Fruit fly (Drosophila melanogaster): ENCODE data around the gene CG42586.
A peak's percentile ranks its signal among the peaks of the same experiment; 100 is the strongest.

Gene CG42586

DNA sequence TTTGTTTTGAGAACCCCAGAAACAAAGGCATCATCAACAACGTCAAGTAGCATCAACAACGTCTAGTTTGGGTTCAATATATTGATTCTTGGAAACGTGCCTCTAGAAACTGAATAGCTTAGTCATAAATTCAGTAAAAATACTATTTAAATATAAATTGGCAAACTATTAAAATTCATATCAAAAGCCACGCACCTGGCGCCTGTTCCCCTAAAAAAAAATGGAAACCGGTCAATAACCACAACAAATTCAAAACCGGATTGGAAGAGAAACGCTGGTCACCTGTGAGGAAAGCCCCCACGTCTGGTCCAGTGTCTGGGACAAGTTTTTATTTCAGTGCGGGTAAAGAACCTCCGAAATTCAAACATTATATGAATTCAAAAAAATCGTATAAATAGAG, 29.4 kb downstream of the CG42586 start, which contains the start of gene CG15282:
TSS of gene CG15282 (plus strand) at position 227 of the 400 bp plus-strand sequence.
- no peak for TF ChIP-seq CTCF (optimal IDR thresholded peaks at IDR 0.05)
- no peak for TF ChIP-seq CG8478 (optimal IDR thresholded peaks at IDR 0.05)

dm6 chr2L:14706194-14706593, 35.4 kb downstream of the CG42586 start:
- TF ChIP-seq CG8478 (optimal IDR thresholded peaks at IDR 0.05) (no peak), CTCF (optimal IDR thresholded peaks at IDR 0.05) (peak; percentile 98 to 99)

DNA sequence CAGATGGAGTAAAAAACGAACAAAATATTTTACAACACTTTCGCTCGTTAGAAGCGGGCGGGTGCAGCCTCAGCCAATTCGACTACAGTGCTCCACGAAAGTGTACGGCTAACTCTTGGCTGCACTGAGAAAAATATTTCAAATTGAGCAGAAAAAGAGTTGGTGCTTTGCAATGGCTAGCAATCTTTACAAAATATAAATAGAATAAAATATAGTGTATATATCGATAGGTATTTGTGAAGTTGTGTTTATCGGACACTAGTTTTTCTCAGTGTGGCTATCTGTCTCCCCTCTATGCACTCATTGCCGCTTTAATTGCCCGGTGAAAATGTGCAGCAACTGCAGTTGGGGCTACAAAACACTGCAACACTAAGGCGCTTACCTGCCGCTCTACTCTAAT, 40.1 kb downstream of the CG42586 start:
- TF ChIP-seq CG8478 (optimal IDR thresholded peaks at IDR 0.05): no peak
- no peak for TF ChIP-seq CTCF (optimal IDR thresholded peaks at IDR 0.05)

- TF ChIP-seq CTCF (optimal IDR thresholded peaks at IDR 0.05): no peak
- TF ChIP-seq CG8478 (optimal IDR thresholded peaks at IDR 0.05): no peak
Observed at dm6 chr2L:14699501-14700077, 42.1 kb downstream of the CG42586 start.

DNA sequence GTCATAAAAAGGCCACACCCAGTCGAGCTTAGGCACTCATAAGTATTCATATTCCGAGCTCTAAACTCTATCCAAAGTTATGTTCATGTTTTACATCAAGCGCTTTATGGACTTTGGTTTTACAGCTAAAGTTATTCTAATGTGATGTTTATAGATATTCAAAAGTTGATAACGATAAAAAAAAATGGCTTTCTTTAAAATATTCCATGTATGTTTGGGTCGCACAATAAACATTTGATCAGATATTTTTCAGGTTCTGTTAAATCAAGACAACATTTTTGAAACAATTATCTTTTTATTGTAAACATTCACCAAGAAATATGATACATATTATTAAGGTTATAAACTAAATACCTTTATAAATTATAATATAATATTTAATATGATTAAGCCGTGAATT, 42.7 kb downstream of the CG42586 start:
- TF ChIP-seq CTCF (optimal IDR thresholded peaks at IDR 0.05): no peak
- TF ChIP-seq CG8478 (optimal IDR thresholded peaks at IDR 0.05): no peak

- TF ChIP-seq CG8478 (optimal IDR thresholded peaks at IDR 0.05): no peak
Observed at dm6 chr2L:14697938-14698337, 43.7 kb downstream of the CG42586 start.

dm6 chr2L:14693620-14694019, 48.0 kb downstream of the CG42586 start:
- TF ChIP-seq CTCF (optimal IDR thresholded peaks at IDR 0.05) (no peak), CG8478 (optimal IDR thresholded peaks at IDR 0.05) (no peak)

All from S2 (cell line).